Worm (Caenorhabditis elegans) whole organism, young adult: Measurements from ENCODE around the gene C30F2.4.

Source experiments
- B0261.1 ChIP-seq: sonication (generic microtip); optimal IDR thresholded peaks from 2 replicates; lab custom pipeline; 2016; ENCODE audit warnings: mild to moderate bottlenecking, missing genetic modification characterization, moderate library complexity, missing compliant biosample characterization
- F10E7.11 ChIP-seq: sonication (generic microtip); optimal IDR thresholded peaks from 2 replicates; lab custom pipeline; 2017; ENCODE audit warnings: mild to moderate bottlenecking, missing genetic modification characterization, moderate library complexity, missing compliant biosample characterization
- F49E8.2 ChIP-seq: sonication (generic microtip); optimal IDR thresholded peaks from 3 replicates; lab custom pipeline; 2017; ENCODE audit warnings: missing genetic modification characterization, mild to moderate bottlenecking, missing compliant biosample characterization, antibody characterized with exemption, moderate library complexity; ENCODE audit not compliant: insufficient read depth
- Y79H2A.3 ChIP-seq: fragments of 200-800 bp; sonication (Bioruptor generic); conservative IDR thresholded peaks from 2 replicates; pipeline ENCODE4 v1.3.6; 2022; ENCODE audit warnings: missing genetic modification reagents, missing genetic modification characterization, missing compliant biosample characterization
- let-607 ChIP-seq, 2 experiments: fragments of 200-800 bp in 1 of 2; sonication (Bioruptor generic) in 1 of 2; sonication (generic microtip) in 1 of 2; optimal IDR thresholded peaks; 2 replicates each; lab custom pipeline; 2016 to 2018; ENCODE audit warnings: mild to moderate bottlenecking in 2 of 2, missing compliant biosample characterization in 2 of 2, missing genetic modification characterization in 2 of 2, moderate library complexity in 2 of 2, missing genotype in 1 of 2
- lin-35 ChIP-seq, 3 experiments: fragments of 150-350 bp in 2 of 3; sonication (generic microtip) in 1 of 3; optimal IDR thresholded peaks; 2 replicates each; lab custom pipeline; 2014 to 2018; ENCODE audit warnings: missing biosample characterization in 3 of 3, missing genetic modification characterization in 3 of 3, missing genetic modification reagents in 3 of 3
- madf-10 ChIP-seq: sonication (generic microtip); optimal IDR thresholded peaks from 2 replicates; lab custom pipeline; 2016; ENCODE audit warnings: mild to moderate bottlenecking, missing genetic modification characterization, missing compliant biosample characterization
- madf-8 ChIP-seq: fragments of 200-800 bp; sonication (Bioruptor generic); conservative IDR thresholded peaks from 2 replicates; pipeline ENCODE4 v1.3.6; 2022; ENCODE audit warnings: missing genetic modification reagents, missing genetic modification characterization, missing compliant biosample characterization
- repo-1 ChIP-seq: sonication (generic microtip); optimal IDR thresholded peaks from 2 replicates; lab custom pipeline; 2017; ENCODE audit warnings: mild to moderate bottlenecking, missing genetic modification characterization, missing compliant biosample characterization
- snpc-4 ChIP-seq, 5 experiments: fragments of 150-350 bp in 1 of 5; sonication (generic microtip) in 4 of 5; optimal IDR thresholded peaks; 2 replicates each; lab custom pipeline; 2014 to 2018; ENCODE audit warnings: missing genetic modification characterization in 5 of 5, missing biosample characterization in 3 of 5, antibody characterized with exemption in 2 of 5, mild to moderate bottlenecking in 2 of 5, missing compliant biosample characterization in 2 of 5, missing genotype in 2 of 5, moderate library complexity in 2 of 5, missing genetic modification reagents in 1 of 5

DNA sequence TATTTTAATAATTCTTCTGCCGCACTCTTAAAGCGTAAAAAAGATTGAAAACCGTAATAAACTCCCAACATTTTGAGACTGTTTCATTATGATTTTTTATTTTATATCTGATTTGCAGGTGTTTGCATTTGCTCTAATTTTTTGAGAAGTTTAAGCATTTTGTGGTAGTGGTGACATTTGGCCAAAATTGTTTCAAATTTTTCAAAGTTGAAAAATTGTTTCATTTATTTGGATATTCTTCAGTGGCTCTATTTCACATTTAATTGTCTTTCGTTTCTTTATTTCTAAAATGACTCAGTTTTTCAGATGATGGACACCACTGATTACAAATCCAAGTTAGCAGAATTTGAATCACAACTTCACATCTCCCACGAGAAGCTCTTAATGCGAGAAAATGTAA, 18.0 kb upstream of the C30F2.4 start, which contains the start of gene C30F2.5:
- TF ChIP-seq F49E8.2 (tag; lab: Kevin White, UChicago) (no peak), madf-10 (tag; lab: Kevin White, UChicago) (no peak), Y79H2A.3 (GFP tag; lab: Robert Waterston, UW) (no peak), madf-8 (GFP tag; lab: Robert Waterston, UW) (no peak), let-607 (tag; optimal IDR thresholded peaks at IDR 0.05; lab: Kevin White, UChicago) (no peak), B0261.1 (tag; lab: Kevin White, UChicago) (no peak), lin-35 (GFP tag; optimal IDR thresholded peaks at IDR 0.05; lab: Kevin White, UChicago) (no peak), snpc-4 (GFP tag; optimal IDR thresholded peaks at IDR 0.05; lab: Kevin White, UChicago) (no peak), snpc-4 (tag; optimal IDR thresholded peaks at IDR 0.05; lab: Kevin White, UChicago) (no peak), F10E7.11 (no peak), repo-1 (tag; lab: Kevin White, UChicago) (no peak)
